Fruit fly (Drosophila melanogaster): Measurements from ENCODE around the gene CG42538.

CG42538 gene

DNA sequence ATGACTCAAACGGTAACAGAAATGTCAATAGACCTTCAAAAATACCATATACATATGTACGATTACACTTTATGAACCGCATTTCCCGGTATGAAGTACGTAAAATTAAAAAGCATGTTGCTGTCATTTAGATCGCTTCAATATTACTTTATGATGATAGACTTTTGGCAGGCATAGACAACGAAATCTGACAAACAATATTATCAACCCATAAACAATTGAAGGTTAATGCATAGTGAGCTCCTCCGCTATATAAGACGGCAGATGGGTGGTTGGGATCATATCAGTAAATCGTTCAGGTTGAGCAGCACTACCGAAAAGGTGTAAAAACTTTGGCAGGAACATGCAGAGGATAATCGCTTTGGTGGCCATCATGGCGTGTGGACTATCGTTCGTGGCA, 49.4 kb downstream of the CG42538 start, which contains the start of gene CG13075:
TSS of gene CG13075 (plus strand) at position 301 of the 400 bp plus-strand sequence.
- no peak for TF ChIP-seq Dll (optimal IDR thresholded peaks at IDR 0.05)
- TF ChIP-seq EcR (GFP tag; optimal IDR thresholded peaks at IDR 0.05): no peak
- TF ChIP-seq pan (optimal IDR thresholded peaks at IDR 0.05): no peak
- TF ChIP-seq CG8478 (optimal IDR thresholded peaks at IDR 0.05): no peak
- no peak for TF ChIP-seq psq (optimal IDR thresholded peaks at IDR 0.05)
- TF ChIP-seq usp (GFP tag; optimal IDR thresholded peaks at IDR 0.05): no peak
